Fruit fly (Drosophila melanogaster) ovary, adult (tissue): ENCODE measurements around the gene Phae1.
A peak's percentile ranks its signal among the peaks of the same experiment; 100 is the strongest.

Experiments used
- CG17801 ChIP-seq: fragments of 200-800 bp; optimal IDR thresholded peaks from 2 replicates; lab custom pipeline; 2019; ENCODE audit warnings: missing biosample characterization, mild to moderate bottlenecking, missing genetic modification characterization, moderate library complexity; ENCODE audit not compliant: partially characterized antibody

Phae1 gene

dm6 chr2L:12093652-12094051, 15.6 kb upstream of the Phae1 start:
- TF ChIP-seq CG17801: no peak

DNA sequence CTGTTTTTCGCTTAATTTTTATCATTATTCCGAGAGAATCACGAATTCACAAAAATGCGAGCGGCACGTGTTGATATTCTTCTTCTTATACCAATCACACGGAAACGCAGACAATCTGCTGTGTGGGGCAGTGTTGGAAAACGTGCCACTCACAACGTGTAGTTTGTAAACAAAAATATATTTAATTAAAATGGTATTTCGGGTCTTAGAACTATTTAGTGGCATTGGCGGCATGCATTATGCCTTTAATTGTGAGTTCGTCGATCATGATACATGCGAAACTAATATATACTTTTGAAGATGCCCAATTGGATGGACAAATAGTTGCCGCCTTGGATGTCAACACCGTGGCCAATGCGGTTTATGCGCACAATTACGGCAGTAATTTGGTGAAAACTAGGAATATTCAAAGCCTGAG, 12.8 kb upstream of the Phae1 start, which contains the start of the genes CG6712 and Mt2:
Gene CG6712, minus strand, starts transcription at position 116 of the 418 bp plus-strand sequence.
Gene Mt2, plus strand, starts transcription at position 130 of the 418 bp plus-strand sequence.
- TF ChIP-seq CG17801: no peak

DNA sequence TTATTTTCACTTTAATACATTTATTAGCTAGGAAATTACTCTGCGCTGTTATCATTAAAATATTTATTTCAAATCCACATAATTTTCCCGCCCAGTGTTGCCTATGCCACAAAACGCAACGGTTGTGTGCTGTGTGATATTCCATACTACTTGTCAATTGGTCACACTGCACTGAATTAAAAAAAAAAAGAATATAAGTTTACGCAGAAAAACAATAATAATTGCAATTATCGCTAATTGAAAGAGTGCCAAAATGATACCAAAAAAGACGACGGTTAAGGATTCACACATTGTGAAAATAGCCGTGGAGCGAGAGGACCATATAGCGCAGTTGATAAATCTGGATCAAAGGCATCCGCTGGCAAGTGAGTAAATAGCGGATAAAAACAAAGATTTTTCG, 11.5 kb upstream of the Phae1 start, which contains the start of gene Ced-12:
Gene Ced-12, plus strand, starts transcription at position 141 of the 400 bp plus-strand sequence.
- TF ChIP-seq CG17801: no peak

DNA sequence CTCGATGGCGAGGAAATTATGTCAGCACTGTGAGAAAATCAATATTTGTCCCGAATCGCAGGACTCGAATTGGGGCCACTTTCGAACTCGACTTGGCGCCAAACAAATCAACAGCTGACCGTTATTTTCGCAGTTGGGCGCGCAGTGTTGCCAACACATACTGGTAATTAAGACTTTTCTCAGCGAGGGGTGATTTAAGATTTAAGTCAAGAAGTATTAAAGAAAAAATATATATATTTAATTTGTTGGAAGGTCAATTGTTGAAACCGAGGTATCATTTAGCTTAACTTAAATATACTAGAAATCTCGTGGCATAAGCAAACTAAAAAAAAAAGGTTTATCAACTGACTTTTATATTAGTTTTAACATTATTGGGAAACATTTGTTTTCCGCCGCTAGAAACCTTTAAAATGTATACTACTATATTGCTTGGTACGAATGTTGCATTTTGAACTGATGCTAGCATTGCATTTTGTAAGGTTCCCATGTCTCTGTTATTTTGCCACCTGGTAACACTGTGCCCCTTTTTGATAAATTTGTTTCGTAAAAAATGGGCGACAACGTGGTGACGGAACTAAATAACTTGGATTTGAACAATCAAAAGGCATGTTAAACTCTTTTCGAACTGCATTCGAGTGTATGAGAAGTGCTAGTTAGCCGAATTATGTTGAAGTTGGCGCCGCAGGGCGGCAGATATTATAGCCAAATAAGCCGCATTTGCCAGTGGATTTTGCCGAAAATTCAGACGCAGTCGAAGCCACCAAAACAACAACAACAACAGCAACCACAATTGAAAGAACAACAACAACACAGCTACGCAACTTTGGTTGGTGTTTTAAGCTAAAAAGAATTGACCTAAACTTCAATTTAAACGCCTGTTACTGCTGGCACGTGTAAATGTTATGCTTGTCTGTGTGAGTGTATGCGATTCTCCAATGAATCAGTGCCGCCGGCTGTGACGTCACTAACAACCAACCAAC, 5.7 kb upstream of the Phae1 start, which contains the start of the genes Patsas and ThrRS:
Gene Patsas, minus strand, starts transcription at position 55 of the 980 bp plus-strand sequence.
Gene ThrRS, plus strand, starts transcription at position 521 of the 980 bp plus-strand sequence.
- peak; percentile 44 for TF ChIP-seq CG17801

dm6 chr2L:12107087-12107486, 2.1 kb upstream of the Phae1 start:
- TF ChIP-seq CG17801: no peak

dm6 chr2L:12110810-12111209, 1.6 kb downstream of the Phae1 start, which contains the start of gene Phae2:
Gene Phae2 (plus strand): TSS chr2L:12111110.
- no peak for TF ChIP-seq CG17801

DNA sequence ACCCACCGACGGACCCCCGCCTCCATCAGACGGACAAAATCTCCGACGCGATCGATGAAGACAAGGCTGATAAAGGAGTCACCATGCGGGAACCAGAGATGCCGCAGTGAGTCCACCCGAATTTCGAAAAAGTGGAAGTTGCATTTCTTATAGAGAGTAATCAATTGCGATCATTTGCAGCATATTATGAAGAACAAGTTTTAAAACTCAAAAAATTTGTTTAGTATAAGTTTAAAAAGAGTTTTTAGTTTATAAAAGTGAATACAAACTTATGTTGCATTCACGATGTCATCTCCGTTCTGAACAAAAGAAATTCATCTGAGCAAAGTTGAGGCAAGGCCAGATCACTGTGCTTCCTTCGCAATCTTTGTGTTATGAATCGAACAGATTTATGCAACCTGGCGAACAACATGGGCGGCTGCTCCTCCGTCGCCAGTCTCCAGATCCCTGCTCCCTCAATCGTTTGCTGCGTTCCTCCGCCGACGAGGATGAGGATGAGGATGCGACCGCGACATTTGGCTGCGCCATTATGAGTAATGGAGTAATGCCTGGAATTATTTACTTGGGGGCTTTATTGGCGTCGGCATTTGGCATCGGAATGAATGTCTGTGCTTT, 3.8 kb downstream of the Phae1 start:
- no peak for TF ChIP-seq CG17801

dm6 chr2L:12114159-12114558, 4.9 kb downstream of the Phae1 start, which contains the start of gene CG17211:
Gene CG17211 (plus strand): TSS chr2L:12114360.
- no peak for TF ChIP-seq CG17801

DNA sequence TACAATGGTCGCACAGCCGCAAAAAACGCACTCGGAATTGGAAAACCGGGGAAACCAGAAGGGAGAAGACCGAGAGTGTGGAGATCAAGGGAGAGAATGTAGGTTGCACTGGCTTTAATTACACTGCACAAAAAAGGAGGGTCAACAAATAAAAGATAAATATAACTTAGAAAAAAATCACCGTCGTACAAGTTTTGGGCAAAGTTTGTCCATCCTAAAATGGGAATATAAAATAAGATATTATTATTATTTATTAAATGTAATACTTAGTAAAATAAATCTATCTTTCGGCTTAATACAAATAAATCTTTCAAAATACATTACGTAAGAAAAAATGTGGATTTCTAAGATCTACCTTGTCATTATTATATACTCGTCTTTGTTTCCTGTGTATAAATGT, 6.6 kb downstream of the Phae1 start:
- TF ChIP-seq CG17801: no peak

dm6 chr2L:12120000-12120399, 10.8 kb downstream of the Phae1 start:
- TF ChIP-seq CG17801: no peak

DNA sequence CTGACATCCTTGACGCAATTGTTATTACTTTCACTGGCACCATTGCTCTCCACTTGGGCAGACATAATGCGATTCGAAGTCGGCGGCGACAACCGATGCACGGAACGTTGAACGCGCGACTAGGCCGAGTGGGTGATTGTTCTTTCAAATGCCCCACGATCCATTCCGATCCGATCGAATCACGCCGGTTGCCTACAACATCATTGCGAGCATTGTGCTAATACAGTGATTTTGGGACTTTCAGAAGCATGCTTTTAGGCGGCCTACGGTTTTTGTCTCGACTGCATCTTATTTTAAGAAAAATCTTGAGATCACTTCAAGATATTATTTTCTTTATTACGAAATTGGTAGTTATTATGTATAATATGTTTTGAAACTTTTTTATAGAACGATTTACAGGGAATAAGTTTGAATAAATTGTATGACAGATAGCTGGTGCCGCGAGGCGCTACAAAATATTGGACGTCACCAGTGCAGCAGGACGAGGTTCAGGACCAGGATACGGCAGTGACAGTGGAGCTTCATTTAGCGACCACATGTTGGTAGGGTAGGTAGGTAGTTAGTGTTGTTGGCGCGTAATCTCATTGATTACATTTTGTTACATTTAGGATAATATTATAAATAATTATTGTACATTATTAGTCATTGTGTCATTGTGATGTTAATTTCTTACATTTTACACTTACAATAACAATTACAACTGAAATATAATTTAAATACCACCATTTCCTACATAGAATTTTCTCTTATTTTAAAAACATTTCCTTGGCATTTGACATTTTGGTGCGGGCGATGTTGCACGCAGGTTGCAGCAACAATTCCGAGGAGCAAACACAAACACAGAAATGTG, 24.3 kb downstream of the Phae1 start, which contains the start of gene rho-6:
Gene rho-6, minus strand, starts transcription at position 137 of the 850 bp plus-strand sequence.
- no peak for TF ChIP-seq CG17801

DNA sequence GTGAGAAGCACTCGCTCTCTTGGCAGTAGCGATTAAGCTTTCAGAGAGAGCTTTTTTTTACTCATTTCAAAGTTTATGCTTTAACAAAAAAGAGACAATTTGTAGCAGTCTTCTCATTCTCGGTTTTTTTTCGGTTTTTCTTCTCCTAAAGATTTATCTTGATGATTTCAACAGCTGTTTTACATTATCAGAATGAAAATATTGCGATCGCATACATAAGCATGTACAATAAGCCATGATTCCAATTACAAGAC, 24.8 kb downstream of the Phae1 start:
- TF ChIP-seq CG17801: no peak

- no peak for TF ChIP-seq CG17801
Observed at dm6 chr2L:12137708-12138107, 28.5 kb downstream of the Phae1 start, which contains the start of gene Gr33a. Gene Gr33a (plus strand): TSS chr2L:12138008.

dm6 chr2L:12142439-12142838, 33.2 kb downstream of the Phae1 start, which contains the start of gene CG31760:
Gene CG31760 (plus strand): TSS chr2L:12142780.
- no peak for TF ChIP-seq CG17801
